Worm (Caenorhabditis elegans): ENCODE data around the gene hex-5.

The hex-5 gene

ce11 chrX:14894380-14894779 is 10.7 kb downstream of the hex-5 start:
- TF ChIP-seq ref-1 (GFP tag; conservative IDR thresholded peaks at IDR 0.05) (no peak), tab-1 (GFP tag; IDR thresholded peaks at IDR 0.05) (no peak), ztf-23 (GFP tag; IDR thresholded peaks at IDR 0.05) (no peak), ztf-29 (GFP tag; IDR thresholded peaks at IDR 0.05) (no peak), klf-2 (GFP tag; conservative IDR thresholded peaks at IDR 0.05) (no peak), cog-1 (tag; optimal IDR thresholded peaks at IDR 0.05) (no peak), med-1 (GFP tag; optimal IDR thresholded peaks at IDR 0.05; ENCODE audit: insufficient read depth) (no peak), T22C8.4 (GFP tag; IDR thresholded peaks at IDR 0.05) (no peak), flt-1 (GFP tag; IDR thresholded peaks at IDR 0.05) (no peak)

- TF ChIP-seq ref-1 (GFP tag; conservative IDR thresholded peaks at IDR 0.05) (no peak), flt-1 (GFP tag; IDR thresholded peaks at IDR 0.05) (no peak), T22C8.4 (GFP tag; IDR thresholded peaks at IDR 0.05) (no peak), tab-1 (GFP tag; IDR thresholded peaks at IDR 0.05) (no peak), ztf-23 (GFP tag; IDR thresholded peaks at IDR 0.05) (no peak), cog-1 (tag; optimal IDR thresholded peaks at IDR 0.05) (no peak), klf-2 (GFP tag; conservative IDR thresholded peaks at IDR 0.05) (no peak), ztf-29 (GFP tag; IDR thresholded peaks at IDR 0.05) (no peak), med-1 (GFP tag; optimal IDR thresholded peaks at IDR 0.05; ENCODE audit: insufficient read depth) (no peak)
Measured at ce11 chrX:14888188-14888587, 16.9 kb downstream of the hex-5 start, which contains the start of gene daf-6. Gene daf-6, plus strand, starts transcription at chrX:14888488.

ce11 chrX:14885855-14886254 is 19.2 kb downstream of the hex-5 start:
- TF ChIP-seq T22C8.4 (GFP tag; IDR thresholded peaks at IDR 0.05) (no peak), med-1 (GFP tag; optimal IDR thresholded peaks at IDR 0.05; ENCODE audit: insufficient read depth) (no peak), flt-1 (GFP tag; IDR thresholded peaks at IDR 0.05) (no peak), ztf-23 (GFP tag; IDR thresholded peaks at IDR 0.05) (no peak), tab-1 (GFP tag; IDR thresholded peaks at IDR 0.05) (no peak), klf-2 (GFP tag; conservative IDR thresholded peaks at IDR 0.05) (no peak), cog-1 (tag; optimal IDR thresholded peaks at IDR 0.05) (no peak), ref-1 (GFP tag; conservative IDR thresholded peaks at IDR 0.05) (no peak), ztf-29 (GFP tag; IDR thresholded peaks at IDR 0.05) (no peak)

- TF ChIP-seq T22C8.4 (GFP tag; IDR thresholded peaks at IDR 0.05), result no peak
- TF ChIP-seq med-1 (GFP tag; optimal IDR thresholded peaks at IDR 0.05; ENCODE audit: insufficient read depth), result no peak
- no peak for TF ChIP-seq cog-1 (tag; optimal IDR thresholded peaks at IDR 0.05)
- no peak for TF ChIP-seq ztf-29 (GFP tag; IDR thresholded peaks at IDR 0.05)
- TF ChIP-seq klf-2 (GFP tag; conservative IDR thresholded peaks at IDR 0.05), result no peak
- TF ChIP-seq flt-1 (GFP tag; IDR thresholded peaks at IDR 0.05), result no peak
- TF ChIP-seq ztf-23 (GFP tag; IDR thresholded peaks at IDR 0.05), result no peak
Measured at ce11 chrX:14881119-14881518, 23.9 kb downstream of the hex-5 start, which contains the start of gene flp-8. Gene flp-8, plus strand, starts transcription at chrX:14881419.

- no peak for TF ChIP-seq cog-1 (tag; optimal IDR thresholded peaks at IDR 0.05)
Measured at ce11 chrX:14877691-14878090, 27.4 kb downstream of the hex-5 start.

- TF ChIP-seq ref-1 (GFP tag; conservative IDR thresholded peaks at IDR 0.05) (no peak), cog-1 (tag; optimal IDR thresholded peaks at IDR 0.05) (no peak), med-1 (GFP tag; optimal IDR thresholded peaks at IDR 0.05; ENCODE audit: insufficient read depth) (no peak), ztf-29 (GFP tag; IDR thresholded peaks at IDR 0.05) (no peak), tab-1 (GFP tag; IDR thresholded peaks at IDR 0.05) (no peak)
Measured at ce11 chrX:14875668-14876067, 29.4 kb downstream of the hex-5 start, which contains the start of gene sssh-1. Gene sssh-1, plus strand, starts transcription at chrX:14875968.

- TF ChIP-seq cog-1 (tag; optimal IDR thresholded peaks at IDR 0.05), result no peak
- no peak for TF ChIP-seq ztf-29 (GFP tag; IDR thresholded peaks at IDR 0.05)
- no peak for TF ChIP-seq ref-1 (GFP tag; conservative IDR thresholded peaks at IDR 0.05)
- TF ChIP-seq tab-1 (GFP tag; IDR thresholded peaks at IDR 0.05), result no peak
- TF ChIP-seq T22C8.4 (GFP tag; IDR thresholded peaks at IDR 0.05), result no peak
- no peak for TF ChIP-seq flt-1 (GFP tag; IDR thresholded peaks at IDR 0.05)
- no peak for TF ChIP-seq klf-2 (GFP tag; conservative IDR thresholded peaks at IDR 0.05)
- TF ChIP-seq ztf-23 (GFP tag; IDR thresholded peaks at IDR 0.05), result no peak
- TF ChIP-seq med-1 (GFP tag; optimal IDR thresholded peaks at IDR 0.05; ENCODE audit: insufficient read depth), result no peak
Measured at ce11 chrX:14872817-14873469, 32.1 kb downstream of the hex-5 start, which contains the start of gene F31F6.3. Gene F31F6.3, minus strand, starts transcription at chrX:14872867.

ce11 chrX:14871780-14872179 is 33.3 kb downstream of the hex-5 start, which contains the start of gene F31F6.2:
Gene F31F6.2, minus strand, starts transcription at chrX:14871880.
- TF ChIP-seq ztf-23 (GFP tag; IDR thresholded peaks at IDR 0.05) (no peak), med-1 (GFP tag; optimal IDR thresholded peaks at IDR 0.05; ENCODE audit: insufficient read depth) (no peak), tab-1 (GFP tag; IDR thresholded peaks at IDR 0.05) (no peak), T22C8.4 (GFP tag; IDR thresholded peaks at IDR 0.05) (no peak), ztf-29 (GFP tag; IDR thresholded peaks at IDR 0.05) (no peak), klf-2 (GFP tag; conservative IDR thresholded peaks at IDR 0.05) (no peak), cog-1 (tag; optimal IDR thresholded peaks at IDR 0.05) (no peak), flt-1 (GFP tag; IDR thresholded peaks at IDR 0.05) (no peak), ref-1 (GFP tag; conservative IDR thresholded peaks at IDR 0.05) (no peak)

ce11 chrX:14868200-14868599 is 36.9 kb downstream of the hex-5 start, which contains the start of gene F31F6.1:
Gene F31F6.1, minus strand, starts transcription at chrX:14868300.
- no peak for TF ChIP-seq cog-1 (tag; optimal IDR thresholded peaks at IDR 0.05)
- TF ChIP-seq ztf-29 (GFP tag; IDR thresholded peaks at IDR 0.05), result no peak
- TF ChIP-seq med-1 (GFP tag; optimal IDR thresholded peaks at IDR 0.05; ENCODE audit: insufficient read depth), result no peak
- no peak for TF ChIP-seq ref-1 (GFP tag; conservative IDR thresholded peaks at IDR 0.05)
- no peak for TF ChIP-seq ztf-23 (GFP tag; IDR thresholded peaks at IDR 0.05)
- TF ChIP-seq flt-1 (GFP tag; IDR thresholded peaks at IDR 0.05), result no peak

ce11 chrX:14865744-14866143 is 39.3 kb downstream of the hex-5 start, which contains the start of gene C27C12.3:
Gene C27C12.3, minus strand, starts transcription at chrX:14865844.
- TF ChIP-seq T22C8.4 (GFP tag; IDR thresholded peaks at IDR 0.05), result no peak
- no peak for TF ChIP-seq cog-1 (tag; optimal IDR thresholded peaks at IDR 0.05)
- no peak for TF ChIP-seq ztf-23 (GFP tag; IDR thresholded peaks at IDR 0.05)

All from whole organism, midembryonic.